Fruit fly (Drosophila melanogaster) whole organism, wandering third instar larva: ENCODE data around the gene kst.

Source experiments
- Mio ChIP-seq: sonication (Bioruptor generic); optimal IDR thresholded peaks from 2 replicates; lab custom pipeline; 2016; ENCODE audit warnings: missing biosample characterization, missing genetic modification characterization
- N ChIP-seq: fragments of >200 bp; optimal IDR thresholded peaks from 2 replicates; lab custom pipeline; 2018; ENCODE audit warnings: missing biosample characterization, missing external identifiers, missing genetic modification characterization
- brk ChIP-seq: fragments of 200-800 bp; sonication (Bioruptor generic); optimal IDR thresholded peaks from 2 replicates; lab custom pipeline; 2016; ENCODE audit warnings: missing biosample characterization, mild to moderate bottlenecking, missing genetic modification characterization
- foxo ChIP-seq, 2 experiments: fragments of 200-800 bp; sonication (Bioruptor generic); optimal IDR thresholded peaks; 2 replicates in 1 of 2; 3 replicates in 1 of 2; lab custom pipeline; 2016 to 2017; ENCODE audit warnings: missing biosample characterization in 2 of 2, missing genetic modification characterization in 2 of 2
- fru ChIP-seq: fragments of 200-800 bp; sonication (Bioruptor generic); optimal IDR thresholded peaks from 3 replicates; lab custom pipeline; 2016; ENCODE audit warnings: missing biosample characterization, mild to moderate bottlenecking, missing genetic modification characterization
- h ChIP-seq: fragments of 200-800 bp; sonication (Bioruptor generic); optimal IDR thresholded peaks from 3 replicates; lab custom pipeline; 2016; ENCODE audit warnings: missing biosample characterization, mild to moderate bottlenecking, missing genetic modification characterization
- usp ChIP-seq: fragments of >200 bp; optimal IDR thresholded peaks from 2 replicates; lab custom pipeline; 2017; ENCODE audit warnings: missing biosample characterization, missing genetic modification characterization

DNA sequence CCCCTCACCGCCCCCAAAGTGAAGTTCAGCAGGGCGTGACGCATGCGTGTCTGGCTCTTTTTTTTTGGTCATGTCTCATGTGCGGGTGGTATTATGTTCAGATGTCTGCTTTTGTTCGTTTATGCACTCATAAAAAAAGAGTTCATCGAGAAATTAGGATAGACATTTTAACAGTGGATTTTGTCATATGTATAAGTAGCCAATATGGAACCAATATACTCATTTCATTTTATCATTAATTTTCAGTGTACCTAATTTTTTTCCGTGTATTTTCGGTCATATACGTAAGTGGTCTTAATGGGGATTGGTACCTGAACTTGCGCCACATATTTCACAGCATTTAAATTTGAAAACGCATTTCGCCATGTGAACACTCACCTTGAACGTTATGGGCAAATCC is 36.3 kb upstream of the kst start:
- TF ChIP-seq fru (GFP tag; lab: Kevin White, UChicago) (peak; percentile 31), foxo (GFP tag; optimal IDR thresholded peaks at IDR 0.05; lab: Kevin White, UChicago) (peak in 1 of 2 experiments; percentile 48), usp (no peak), h (GFP tag; lab: Kevin White, UChicago) (peak; percentile 83), N (GFP tag; lab: Kevin White, UChicago) (no peak), Mio (no peak), brk (GFP tag; lab: Kevin White, UChicago) (no peak)
